Worm (Caenorhabditis elegans) whole organism, late embryonic: ENCODE results near the gene C04G6.2.

Source experiments
- ceh-19 ChIP-seq: fragments of 200-800 bp; sonication (Bioruptor generic); optimal IDR thresholded peaks from 2 replicates; lab custom pipeline; 2018; ENCODE audit warnings: mild to moderate bottlenecking, missing genetic modification characterization, missing compliant biosample characterization
- npax-4 ChIP-seq: sonication (generic microtip); optimal IDR thresholded peaks from 2 replicates; lab custom pipeline; 2016; ENCODE audit warnings: missing genetic modification characterization, missing compliant biosample characterization

DNA sequence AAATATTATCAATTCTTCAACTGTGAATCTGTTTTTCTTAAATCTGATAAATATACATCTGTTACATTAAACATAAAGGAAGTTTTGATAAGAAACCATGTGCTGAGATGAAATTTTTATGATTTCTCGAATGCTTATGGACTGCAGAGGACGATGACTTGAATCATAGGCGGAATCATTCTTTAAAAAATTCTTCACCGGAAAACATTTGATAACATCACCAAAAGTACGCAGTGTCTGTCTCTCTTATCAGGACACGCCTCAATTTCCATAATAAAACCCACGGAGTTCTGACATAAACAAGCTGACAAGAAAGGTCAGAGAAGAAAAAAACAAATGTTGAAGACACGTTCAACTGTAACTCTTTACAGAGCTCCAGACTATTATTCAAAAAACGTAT, 16.7 kb downstream of the C04G6.2 start, which contains the start of gene F09C12.2:
- TF ChIP-seq npax-4 (no peak), ceh-19 (GFP tag; lab: Kevin White, UChicago) (no peak)
